Worm (Caenorhabditis elegans): ENCODE results near the gene srab-11.

DNA sequence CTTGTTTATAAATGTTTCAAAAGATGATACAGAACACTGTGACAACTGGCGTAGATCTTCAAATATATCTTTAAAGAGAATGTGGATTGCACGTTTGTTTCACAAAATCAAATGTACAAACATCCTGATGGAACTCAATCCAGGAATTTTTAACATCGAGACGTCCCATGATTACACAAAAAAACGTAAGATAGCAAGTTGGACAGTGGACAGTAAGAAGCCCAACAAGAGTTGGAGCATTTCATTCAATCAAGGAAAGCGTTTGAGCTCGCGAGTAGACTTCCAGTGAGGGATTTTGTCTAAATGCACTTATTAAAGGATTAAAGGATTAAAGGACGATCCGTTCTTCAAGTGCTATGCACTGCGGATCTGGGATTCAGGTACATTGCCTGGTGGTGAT is 12.4 kb upstream of the srab-11 start, which contains the start of gene C36C5.12:
- no peak for TF ChIP-seq nhr-11 (tag; optimal IDR thresholded peaks at IDR 0.05)
- no peak for TF ChIP-seq fkh-10 (GFP tag; optimal IDR thresholded peaks at IDR 0.05)
- TF ChIP-seq unc-62 (GFP tag; optimal IDR thresholded peaks at IDR 0.05), result no peak
- TF ChIP-seq nhr-12 (tag; optimal IDR thresholded peaks at IDR 0.05), result no peak
- TF ChIP-seq lsy-2 (tag; optimal IDR thresholded peaks at IDR 0.05), result no peak
- no peak for TF ChIP-seq isw-1 (GFP tag; IDR thresholded peaks at IDR 0.05)
- no peak for TF ChIP-seq unc-86 (tag; optimal IDR thresholded peaks at IDR 0.05)
- TF ChIP-seq egl-27 (tag; optimal IDR thresholded peaks at IDR 0.05), result no peak
- TF ChIP-seq unc-130 (tag; optimal IDR thresholded peaks at IDR 0.05), result no peak
- no peak for TF ChIP-seq ceh-8 (GFP tag; optimal IDR thresholded peaks at IDR 0.05)
- TF ChIP-seq ztf-11 (tag; optimal IDR thresholded peaks at IDR 0.05), result no peak

Data from whole organism, L1 larva.